Worm (Caenorhabditis elegans) whole organism, late embryonic: ENCODE measurements around the gene W02D7.12.
A peak's percentile ranks its signal among the peaks of the same experiment; 100 is the strongest.

ENCODE experiments used
- ceh-2 ChIP-seq: sonication (generic microtip); optimal IDR thresholded peaks from 2 replicates; lab custom pipeline; 2016; ENCODE audit warnings: missing genotype, missing genetic modification characterization, missing compliant biosample characterization
- elt-2 ChIP-seq: sonication (generic microtip); optimal IDR thresholded peaks from 2 replicates; lab custom pipeline; 2016; ENCODE audit warnings: missing genetic modification reagents, missing genetic modification characterization, missing compliant biosample characterization
- fkh-10 ChIP-seq: fragments of 150-350 bp; optimal IDR thresholded peaks from 2 replicates; lab custom pipeline; 2014; ENCODE audit warnings: missing biosample characterization, missing genetic modification reagents, missing genetic modification characterization
- hlh-8 ChIP-seq: sonication (generic microtip); optimal IDR thresholded peaks from 2 replicates; lab custom pipeline; 2016; ENCODE audit warnings: missing genotype, missing genetic modification characterization, missing compliant biosample characterization
- pag-3 ChIP-seq: sonication (generic microtip); optimal IDR thresholded peaks from 2 replicates; lab custom pipeline; 2016; ENCODE audit warnings: missing compliant biosample characterization, missing genetic modification characterization, borderline replicate concordance
- pha-4 ChIP-seq: fragments of 150-350 bp; optimal IDR thresholded peaks from 2 replicates; lab custom pipeline; 2018; ENCODE audit warnings: missing biosample characterization, missing genetic modification reagents, missing genetic modification characterization
- sox-4 ChIP-seq: sonication (generic microtip); optimal IDR thresholded peaks from 2 replicates; lab custom pipeline; 2017; ENCODE audit warnings: mild to moderate bottlenecking, missing genetic modification characterization, inconsistent platforms, missing compliant biosample characterization
- ttx-3 ChIP-seq: sonication (generic microtip); optimal IDR thresholded peaks from 2 replicates; lab custom pipeline; 2016; ENCODE audit warnings: missing genetic modification reagents, missing genetic modification characterization, missing compliant biosample characterization

ce11 chrV:8302522-8302921 lies 8.8 kb upstream of the W02D7.12 start, which contains the start of gene sel-9:
- TF ChIP-seq ttx-3 = no peak
- no peak for TF ChIP-seq hlh-8 (tag; lab: Kevin White, UChicago)
- TF ChIP-seq pag-3 (tag; lab: Kevin White, UChicago) = no peak
- no peak for TF ChIP-seq fkh-10 (GFP tag; lab: Kevin White, UChicago)
- TF ChIP-seq pha-4 (tag; lab: Kevin White, UChicago) = no peak
- TF ChIP-seq sox-4 (tag; lab: Kevin White, UChicago) = no peak
- peak; percentile 6 for TF ChIP-seq elt-2
- no peak for TF ChIP-seq ceh-2 (tag; lab: Kevin White, UChicago)
